Fruit fly (Drosophila melanogaster) whole organism, embryonic: ENCODE data around the gene parvin.

Source experiments
- Ada2b ChIP-seq: fragments of 200-800 bp; sonication (Bioruptor generic); IDR thresholded peaks from 2 replicates; pipeline ENCODE4 v1.3.6; 2022; ENCODE audit warnings: missing biosample characterization, missing genetic modification characterization
- CG10267 ChIP-seq: fragments of 200-800 bp; sonication (Bioruptor generic); optimal IDR thresholded peaks from 2 replicates; lab custom pipeline; 2018; ENCODE audit warnings: missing biosample characterization, mild to moderate bottlenecking, missing genetic modification characterization, moderate library complexity
- CG10979 ChIP-seq: fragments of 200-800 bp; sonication (Bioruptor generic); optimal IDR thresholded peaks from 2 replicates; lab custom pipeline; 2018; ENCODE audit warnings: missing biosample characterization, mild to moderate bottlenecking, missing genetic modification characterization, moderate library complexity
- CG11504 ChIP-seq: fragments of 200-800 bp; sonication (Bioruptor generic); optimal IDR thresholded peaks from 3 replicates; lab custom pipeline; 2019; ENCODE audit warnings: missing biosample characterization, mild to moderate bottlenecking, missing genetic modification characterization, moderate library complexity
- CG12299 ChIP-seq: fragments of 200-800 bp; sonication (Bioruptor generic); optimal IDR thresholded peaks from 2 replicates; lab custom pipeline; 2018; ENCODE audit warnings: missing biosample characterization, mild to moderate bottlenecking, missing genetic modification characterization
- CG12744 ChIP-seq: fragments of 200-800 bp; sonication (Bioruptor generic); optimal IDR thresholded peaks from 2 replicates; lab custom pipeline; 2016; ENCODE audit warnings: missing biosample characterization, missing genetic modification characterization
- CG13287 ChIP-seq: fragments of 200-800 bp; sonication (Bioruptor generic); IDR thresholded peaks from 2 replicates; pipeline ENCODE4 v1.3.6; 2022; ENCODE audit warnings: missing biosample characterization, missing genetic modification characterization; ENCODE audit not compliant: partially characterized antibody
- CG13424 ChIP-seq: fragments of 200-800 bp; sonication (Bioruptor generic); optimal IDR thresholded peaks from 2 replicates; lab custom pipeline; 2019; ENCODE audit warnings: missing biosample characterization, mild to moderate bottlenecking, missing genetic modification characterization, moderate library complexity
- CG14050 ChIP-seq: fragments of 200-800 bp; sonication (Bioruptor generic); IDR thresholded peaks from 3 replicates; pipeline ENCODE4 v1.3.6; 2022; ENCODE audit warnings: missing biosample characterization, missing genetic modification characterization
- CG17802 ChIP-seq: fragments of 200-800 bp; sonication (Bioruptor generic); optimal IDR thresholded peaks from 2 replicates; lab custom pipeline; 2018; ENCODE audit warnings: missing biosample characterization, mild to moderate bottlenecking, missing genetic modification characterization, moderate library complexity
- CG18599 ChIP-seq: fragments of 200-800 bp; sonication (Bioruptor generic); optimal IDR thresholded peaks from 3 replicates; lab custom pipeline; 2017; ENCODE audit warnings: missing biosample characterization, missing genetic modification characterization, mild to moderate bottlenecking, moderate library complexity, missing genetic modification reagents
- CG18764 ChIP-seq: fragments of 200-800 bp; sonication (Bioruptor generic); optimal IDR thresholded peaks from 3 replicates; lab custom pipeline; 2016; ENCODE audit warnings: missing biosample characterization, missing genetic modification characterization
- CG2116 ChIP-seq: fragments of 200-800 bp; sonication (Bioruptor generic); optimal IDR thresholded peaks from 3 replicates; lab custom pipeline; 2018; ENCODE audit warnings: missing biosample characterization, mild to moderate bottlenecking, missing genetic modification characterization
- CG2199 ChIP-seq: fragments of 200-800 bp; sonication (Bioruptor generic); IDR thresholded peaks from 3 replicates; pipeline ENCODE4 v1.3.6; 2022; ENCODE audit warnings: missing biosample characterization, missing genetic modification characterization
- CG31388 ChIP-seq: fragments of 200-800 bp; sonication (Bioruptor generic); optimal IDR thresholded peaks from 2 replicates; lab custom pipeline; 2016; ENCODE audit warnings: missing biosample characterization, missing genetic modification characterization
- CG33213 ChIP-seq: fragments of 200-800 bp; sonication (Bioruptor generic); optimal IDR thresholded peaks from 3 replicates; lab custom pipeline; 2016; ENCODE audit warnings: missing biosample characterization, missing genetic modification characterization
- CG6854 ChIP-seq: fragments of 200-800 bp; sonication (Bioruptor generic); optimal IDR thresholded peaks from 3 replicates; lab custom pipeline; 2017; ENCODE audit warnings: missing biosample characterization, mild to moderate bottlenecking, missing genetic modification characterization
- CG7271 ChIP-seq: fragments of 200-800 bp; sonication (Bioruptor generic); optimal IDR thresholded peaks from 2 replicates; lab custom pipeline; 2018; ENCODE audit warnings: missing biosample characterization, mild to moderate bottlenecking, missing genetic modification characterization, moderate library complexity
- CG7928 ChIP-seq: fragments of 200-800 bp; sonication (Bioruptor generic); optimal IDR thresholded peaks from 2 replicates; lab custom pipeline; 2017; ENCODE audit warnings: missing biosample characterization, mild to moderate bottlenecking, missing genetic modification characterization
- CG8388 ChIP-seq: fragments of 200-800 bp; sonication (Bioruptor generic); optimal IDR thresholded peaks from 2 replicates; lab custom pipeline; 2019; ENCODE audit warnings: missing biosample characterization, mild to moderate bottlenecking, missing genetic modification characterization, moderate library complexity
- CG8944 ChIP-seq: fragments of 200-800 bp; sonication (Bioruptor generic); optimal IDR thresholded peaks from 3 replicates; lab custom pipeline; 2016; ENCODE audit warnings: missing biosample characterization, missing genetic modification characterization
- CG9727 ChIP-seq: fragments of 200-800 bp; sonication (Bioruptor generic); optimal IDR thresholded peaks from 3 replicates; lab custom pipeline; 2017; ENCODE audit warnings: missing biosample characterization, mild to moderate bottlenecking, missing genetic modification characterization
- CG9817 ChIP-seq: fragments of 200-800 bp; sonication (Bioruptor generic); optimal IDR thresholded peaks from 2 replicates; lab custom pipeline; 2018; ENCODE audit warnings: missing biosample characterization, mild to moderate bottlenecking, missing genetic modification characterization, moderate library complexity
- CG9932 ChIP-seq: fragments of 200-800 bp; sonication (Bioruptor generic); IDR thresholded peaks from 2 replicates; pipeline ENCODE4 v1.3.6; 2022; ENCODE audit warnings: missing biosample characterization, missing genetic modification characterization
- CHES-1-like ChIP-seq: fragments of 200-800 bp; sonication (Bioruptor generic); optimal IDR thresholded peaks from 2 replicates; lab custom pipeline; 2016; ENCODE audit warnings: missing biosample characterization, missing genetic modification characterization
- Dll ChIP-seq: fragments of 200-800 bp; sonication (Bioruptor generic); IDR thresholded peaks from 4 replicates; pipeline ENCODE4 v1.3.6; 2022; ENCODE audit warnings: missing biosample characterization, missing genetic modification characterization; ENCODE audit not compliant: partially characterized antibody
- H15 ChIP-seq: fragments of 200-800 bp; sonication (Bioruptor generic); IDR thresholded peaks from 3 replicates; pipeline ENCODE4 v1.3.6; 2022; ENCODE audit warnings: missing biosample characterization, missing genetic modification characterization
- Hr78 ChIP-seq, 2 experiments: fragments of 200-800 bp in 1 of 2; fragments of >200 bp in 1 of 2; sonication (Bioruptor generic) in 1 of 2; optimal IDR thresholded peaks; 2 replicates each; lab custom pipeline; 2017 to 2019; ENCODE audit warnings: missing biosample characterization in 2 of 2, missing genetic modification characterization in 2 of 2, mild to moderate bottlenecking in 1 of 2, moderate library complexity in 1 of 2
- Mrtf ChIP-seq: fragments of 200-800 bp; sonication (Bioruptor generic); IDR thresholded peaks from 3 replicates; pipeline ENCODE4 v1.3.6; 2022; ENCODE audit warnings: missing biosample characterization, missing genetic modification characterization
- NFAT ChIP-seq: fragments of 200-800 bp; sonication (Bioruptor generic); IDR thresholded peaks from 2 replicates; pipeline ENCODE4 v1.3.6; 2022; ENCODE audit warnings: missing biosample characterization, missing genetic modification characterization
- Pdp1 ChIP-seq, 2 experiments: fragments of 200-800 bp; sonication (Bioruptor generic); optimal IDR thresholded peaks; 3 replicates each; lab custom pipeline; 2016; ENCODE audit warnings: missing biosample characterization in 2 of 2, missing genetic modification characterization in 2 of 2, mild to moderate bottlenecking in 1 of 2, moderate library complexity in 1 of 2
- Sox100B ChIP-seq: fragments of 200-800 bp; sonication (Bioruptor generic); optimal IDR thresholded peaks from 3 replicates; lab custom pipeline; 2018; ENCODE audit warnings: missing biosample characterization, mild to moderate bottlenecking, missing genetic modification characterization
- Sry-δ ChIP-seq: fragments of 200-800 bp; sonication (Bioruptor generic); optimal IDR thresholded peaks from 2 replicates; lab custom pipeline; 2016; ENCODE audit warnings: missing biosample characterization, missing genetic modification characterization
- Xbp1 ChIP-seq: fragments of 200-800 bp; sonication (Bioruptor generic); optimal IDR thresholded peaks from 3 replicates; lab custom pipeline; 2016; ENCODE audit warnings: missing biosample characterization, mild to moderate bottlenecking, missing genetic modification characterization
- ato ChIP-seq: fragments of 200-800 bp; sonication (Bioruptor generic); IDR thresholded peaks from 2 replicates; pipeline ENCODE4 v1.3.6; 2022; ENCODE audit warnings: missing biosample characterization, missing genetic modification characterization; ENCODE audit not compliant: partially characterized antibody
- br ChIP-seq: fragments of >200 bp; optimal IDR thresholded peaks from 2 replicates; lab custom pipeline; 2017
- dm ChIP-seq: fragments of 200-800 bp; sonication (Bioruptor generic); optimal IDR thresholded peaks from 3 replicates; lab custom pipeline; 2016; ENCODE audit warnings: missing biosample characterization, missing genetic modification characterization
- emc ChIP-seq: fragments of 200-800 bp; sonication (Bioruptor generic); optimal IDR thresholded peaks from 2 replicates; lab custom pipeline; 2016; ENCODE audit warnings: missing biosample characterization, missing genetic modification characterization
- esg ChIP-seq: fragments of 200-800 bp; sonication (Bioruptor generic); conservative IDR thresholded peaks from 2 replicates; pipeline ENCODE4 v1.3.6; 2022; ENCODE audit warnings: missing biosample characterization, missing genetic modification characterization
- eyg ChIP-seq: fragments of 200-800 bp; sonication (Bioruptor generic); optimal IDR thresholded peaks from 3 replicates; lab custom pipeline; 2016; ENCODE audit warnings: missing biosample characterization, missing genetic modification characterization
- grau ChIP-seq: fragments of 200-800 bp; optimal IDR thresholded peaks from 3 replicates; lab custom pipeline; 2019; ENCODE audit warnings: missing biosample characterization, mild to moderate bottlenecking, missing genetic modification characterization, moderate library complexity
- insv ChIP-seq, 2 experiments: fragments of 200-800 bp; sonication (Bioruptor generic); optimal IDR thresholded peaks; 3 replicates each; lab custom pipeline; 2016 to 2018; ENCODE audit warnings: missing biosample characterization in 2 of 2, missing genetic modification characterization in 2 of 2
- mld ChIP-seq: fragments of 200-800 bp; sonication (Bioruptor generic); IDR thresholded peaks from 3 replicates; pipeline ENCODE4 v1.3.6; 2022; ENCODE audit warnings: missing biosample characterization, missing genetic modification characterization; ENCODE audit not compliant: partially characterized antibody
- nau ChIP-seq: fragments of 200-800 bp; sonication (Bioruptor generic); optimal IDR thresholded peaks from 3 replicates; lab custom pipeline; 2017; ENCODE audit warnings: missing biosample characterization, mild to moderate bottlenecking, missing genetic modification characterization, missing genetic modification reagents
- nerfin-1 ChIP-seq: fragments of 200-800 bp; sonication (Bioruptor generic); optimal IDR thresholded peaks from 3 replicates; lab custom pipeline; 2019; ENCODE audit warnings: missing biosample characterization, mild to moderate bottlenecking, missing genetic modification characterization, moderate library complexity
- pum ChIP-seq: fragments of 200-800 bp; sonication (Bioruptor generic); optimal IDR thresholded peaks from 2 replicates; lab custom pipeline; 2016; ENCODE audit warnings: missing biosample characterization, missing genetic modification characterization
- sens-2 ChIP-seq: fragments of 200-800 bp; sonication (Bioruptor generic); IDR thresholded peaks from 2 replicates; pipeline ENCODE4 v1.3.6; 2022; ENCODE audit warnings: missing biosample characterization, missing genetic modification characterization
- shn ChIP-seq: fragments of 200-800 bp; sonication (Bioruptor generic); optimal IDR thresholded peaks from 3 replicates; lab custom pipeline; 2016; ENCODE audit warnings: missing biosample characterization, missing genetic modification characterization
- trem ChIP-seq: fragments of 200-800 bp; optimal IDR thresholded peaks from 3 replicates; lab custom pipeline; 2019; ENCODE audit warnings: missing biosample characterization, mild to moderate bottlenecking, missing genetic modification characterization, moderate library complexity
- trh ChIP-seq: fragments of 200-800 bp; sonication (Bioruptor generic); optimal IDR thresholded peaks from 2 replicates; lab custom pipeline; 2016; ENCODE audit warnings: missing biosample characterization, missing genetic modification characterization
- tx ChIP-seq: fragments of 200-800 bp; sonication (Bioruptor generic); optimal IDR thresholded peaks from 2 replicates; lab custom pipeline; 2016; ENCODE audit warnings: missing biosample characterization, missing genetic modification characterization

The parvin gene

DNA sequence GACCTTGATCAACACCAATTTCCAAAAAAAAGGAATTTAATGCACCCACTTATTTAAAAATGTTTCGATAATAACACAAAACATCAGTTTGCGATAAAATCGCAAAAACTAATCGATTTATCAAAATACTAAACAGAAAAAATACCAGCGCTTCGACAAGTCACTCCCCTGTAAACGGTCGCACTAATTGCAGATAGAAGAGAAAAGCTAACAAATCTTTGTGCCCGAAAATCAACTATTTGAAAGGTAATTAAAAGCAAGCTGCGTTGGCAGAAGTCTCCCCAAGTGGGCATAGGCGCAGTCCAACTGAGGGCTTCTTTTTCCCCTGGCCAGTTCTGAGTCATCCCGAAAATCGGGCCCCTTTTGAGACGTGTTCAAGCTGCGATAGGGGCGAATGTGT is 15.0 kb upstream of the parvin start, which contains the start of gene AP-1-2beta (continued):
- peak; percentile 43 for TF ChIP-seq trem (tag; lab: Kevin White, UChicago)
- no peak for TF ChIP-seq CG7928
- TF ChIP-seq CG2116 (GFP tag; lab: Kevin White, UChicago) = peak; percentile 64
- no peak for TF ChIP-seq shn
- no peak for TF ChIP-seq grau (tag; lab: Kevin White, UChicago)
- TF ChIP-seq CG2199 (GFP tag; lab: Robert Waterston, UW) = no peak
- no peak for TF ChIP-seq br
- TF ChIP-seq CG12299 (tag; lab: Kevin White, UChicago) = no peak
- TF ChIP-seq nau (GFP tag; lab: Kevin White, UChicago) = no peak
- TF ChIP-seq Ada2b (GFP tag; lab: Robert Waterston, UW) = no peak
- TF ChIP-seq CG13424 = no peak
- TF ChIP-seq H15 = no peak
- no peak for TF ChIP-seq insv (GFP tag; optimal IDR thresholded peaks at IDR 0.05; lab: Kevin White, UChicago)
- TF ChIP-seq tx = no peak
- TF ChIP-seq Xbp1 (GFP tag; lab: Kevin White, UChicago) = no peak
- peak; percentile 86 for TF ChIP-seq nerfin-1 (tag; lab: Kevin White, UChicago)
- TF ChIP-seq CG7271 (tag; lab: Kevin White, UChicago) = no peak
- no peak for TF ChIP-seq Pdp1 (GFP tag; optimal IDR thresholded peaks at IDR 0.05; lab: Kevin White, UChicago)
- TF ChIP-seq Dll (GFP tag; lab: Robert Waterston, UW) = 0 out of 4 replicates have a peak, but pooled peaks have one; percentile 48
- TF ChIP-seq eyg = no peak
- TF ChIP-seq dm = no peak
- TF ChIP-seq CG18599 = no peak
- TF ChIP-seq Sry-δ (GFP tag; lab: Kevin White, UChicago) = peak; percentile 52
- no peak for TF ChIP-seq CG18764 (GFP tag; lab: Kevin White, UChicago)
- no peak for TF ChIP-seq NFAT (GFP tag; lab: Robert Waterston, UW)
- TF ChIP-seq CG10267 = peak; percentile 9
- TF ChIP-seq ato = 0 out of 2 replicates have a peak, but pooled peaks have one; percentile 47
- no peak for TF ChIP-seq esg (GFP tag; lab: Robert Waterston, UW)
- no peak for TF ChIP-seq CG17802 (tag; lab: Kevin White, UChicago)
- TF ChIP-seq emc (GFP tag; lab: Kevin White, UChicago) = no peak
- no peak for TF ChIP-seq CG8944
- no peak for TF ChIP-seq CG33213 (GFP tag; lab: Kevin White, UChicago)
- TF ChIP-seq CG9817 (tag; lab: Kevin White, UChicago) = no peak
- TF ChIP-seq sens-2 (GFP tag; lab: Robert Waterston, UW) = no peak
- no peak for TF ChIP-seq pum (GFP tag; lab: Kevin White, UChicago)
- TF ChIP-seq CG10979 (tag; lab: Kevin White, UChicago) = no peak
- TF ChIP-seq CG12744 (GFP tag; lab: Kevin White, UChicago) = no peak
- TF ChIP-seq CG11504 (tag; lab: Kevin White, UChicago) = no peak
- TF ChIP-seq CHES-1-like (GFP tag; lab: Kevin White, UChicago) = no peak
- TF ChIP-seq CG9727 (GFP tag; lab: Kevin White, UChicago) = no peak
- no peak for TF ChIP-seq CG14050
- TF ChIP-seq CG9932 (GFP tag; lab: Robert Waterston, UW) = no peak
- no peak for TF ChIP-seq Sox100B (GFP tag; lab: Kevin White, UChicago)
- no peak for TF ChIP-seq CG31388
- TF ChIP-seq trh (GFP tag; lab: Kevin White, UChicago) = no peak
- TF ChIP-seq CG8388 (GFP tag; lab: Kevin White, UChicago) = no peak
- TF ChIP-seq CG13287 = peak; percentile 57
- peak; percentile 54; the same call in 1 of the 3 replicates for TF ChIP-seq mld (GFP tag; lab: Robert Waterston, UW)
- no peak for TF ChIP-seq Hr78 (GFP tag; optimal IDR thresholded peaks at IDR 0.05; lab: Kevin White, UChicago)
- TF ChIP-seq Mrtf (GFP tag; lab: Robert Waterston, UW) = no peak
- no peak for TF ChIP-seq CG6854 (GFP tag; lab: Kevin White, UChicago)
